Worm (Caenorhabditis elegans) whole organism, late embryonic: ENCODE measurements around the gene rfc-1.

ENCODE experiments used
- ama-1 ChIP-seq: fragments of 150-350 bp; optimal IDR thresholded peaks from 2 replicates; lab custom pipeline; 2014
- ceh-48 ChIP-seq: sonication (generic microtip); optimal IDR thresholded peaks from 2 replicates; lab custom pipeline; 2016; ENCODE audit warnings: missing genetic modification characterization, inconsistent platforms, missing compliant biosample characterization
- dmd-4 ChIP-seq: sonication (generic microtip); optimal IDR thresholded peaks from 2 replicates; lab custom pipeline; 2016; ENCODE audit warnings: borderline replicate concordance, missing genetic modification characterization, missing compliant biosample characterization
- fkh-6 ChIP-seq: sonication (generic microtip); optimal IDR thresholded peaks from 2 replicates; lab custom pipeline; 2016; ENCODE audit warnings: missing genetic modification characterization, missing compliant biosample characterization
- nhr-11 ChIP-seq: fragments of 150-350 bp; optimal IDR thresholded peaks from 2 replicates; lab custom pipeline; 2014; ENCODE audit warnings: missing biosample characterization, missing genetic modification characterization
- npax-4 ChIP-seq: sonication (generic microtip); optimal IDR thresholded peaks from 2 replicates; lab custom pipeline; 2016; ENCODE audit warnings: missing genetic modification characterization, missing compliant biosample characterization
- pha-2 ChIP-seq: sonication (generic microtip); optimal IDR thresholded peaks from 2 replicates; lab custom pipeline; 2017; ENCODE audit warnings: mild to moderate bottlenecking, missing genetic modification characterization, missing compliant biosample characterization
- pha-4 ChIP-seq: fragments of 150-350 bp; optimal IDR thresholded peaks from 2 replicates; lab custom pipeline; 2018; ENCODE audit warnings: missing biosample characterization, missing genetic modification reagents, missing genetic modification characterization
- pqm-1 ChIP-seq: sonication (generic microtip); optimal IDR thresholded peaks from 2 replicates; lab custom pipeline; 2016; ENCODE audit warnings: missing genetic modification characterization, missing compliant biosample characterization

DNA sequence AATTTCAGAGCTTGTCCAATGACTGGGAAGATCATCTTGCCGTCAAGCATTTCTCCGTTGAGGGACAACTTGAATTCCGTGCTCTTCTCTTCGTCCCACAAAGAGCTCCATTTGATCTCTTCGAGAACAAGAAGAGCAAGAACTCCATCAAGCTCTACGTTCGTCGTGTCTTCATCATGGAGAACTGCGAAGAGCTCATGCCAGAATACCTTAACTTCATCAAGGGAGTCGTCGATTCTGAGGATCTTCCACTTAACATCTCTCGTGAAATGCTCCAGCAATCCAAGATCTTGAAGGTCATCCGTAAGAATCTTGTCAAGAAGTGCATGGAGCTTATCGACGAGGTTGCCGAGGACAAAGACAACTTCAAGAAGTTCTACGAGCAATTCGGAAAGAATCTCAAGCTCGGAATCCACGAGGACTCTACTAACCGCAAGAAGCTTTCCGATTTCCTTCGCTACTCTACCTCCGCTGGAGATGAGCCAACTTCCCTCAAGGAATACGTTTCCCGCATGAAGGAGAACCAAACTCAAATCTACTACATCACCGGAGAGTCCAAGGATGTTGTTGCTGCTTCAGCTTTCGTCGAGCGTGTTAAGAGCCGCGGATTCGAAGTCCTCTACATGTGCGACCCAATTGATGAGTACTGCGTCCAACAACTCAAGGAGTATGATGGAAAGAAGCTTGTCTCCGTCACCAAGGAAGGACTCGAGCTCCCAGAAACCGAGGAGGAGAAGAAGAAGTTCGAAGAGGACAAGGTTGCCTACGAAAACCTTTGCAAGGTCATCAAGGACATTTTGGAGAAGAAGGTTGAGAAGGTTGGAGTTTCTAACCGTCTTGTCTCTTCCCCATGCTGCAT is 41.6 kb upstream of the rfc-1 start:
- TF ChIP-seq nhr-11 (tag; lab: Kevin White, UChicago): no peak
- TF ChIP-seq fkh-6 (tag; lab: Kevin White, UChicago): no peak
- no peak for TF ChIP-seq ceh-48 (tag; lab: Kevin White, UChicago)
- no peak for TF ChIP-seq pha-2 (tag; lab: Kevin White, UChicago)
- TF ChIP-seq npax-4 (tag; lab: Kevin White, UChicago): no peak
- no peak for TF ChIP-seq pha-4 (tag; lab: Kevin White, UChicago)
- TF ChIP-seq ama-1 (lab: Kevin White, UChicago): no peak
- TF ChIP-seq pqm-1 (tag; lab: Kevin White, UChicago): no peak
- no peak for TF ChIP-seq dmd-4 (tag; lab: Kevin White, UChicago)
